Fruit fly (Drosophila melanogaster) whole organism, embryonic: ENCODE measurements around the gene Rad60.
A peak's percentile ranks its signal among the peaks of the same experiment; 100 is the strongest.

Source experiments
- Blimp-1 ChIP-seq: fragments of 200-800 bp; sonication (Bioruptor generic); optimal IDR thresholded peaks from 3 replicates; lab custom pipeline; 2018; ENCODE audit warnings: missing biosample characterization, missing genetic modification characterization, mild to moderate bottlenecking, moderate library complexity, missing genetic modification reagents
- C15 ChIP-seq: fragments of 200-800 bp; sonication (Bioruptor generic); IDR thresholded peaks from 3 replicates; pipeline ENCODE4 v1.3.6; 2022; ENCODE audit warnings: missing biosample characterization, missing genetic modification characterization
- CG11456 ChIP-seq: fragments of 200-800 bp; sonication (Bioruptor generic); IDR thresholded peaks from 3 replicates; pipeline ENCODE4 v1.3.6; 2022; ENCODE audit warnings: missing biosample characterization, missing genetic modification characterization
- CG11560 ChIP-seq: fragments of 200-800 bp; sonication (Bioruptor generic); IDR thresholded peaks from 3 replicates; pipeline ENCODE4 v1.3.6; 2022; ENCODE audit warnings: missing biosample characterization, missing genetic modification characterization
- CG12299 ChIP-seq: fragments of 200-800 bp; sonication (Bioruptor generic); optimal IDR thresholded peaks from 2 replicates; lab custom pipeline; 2018; ENCODE audit warnings: missing biosample characterization, mild to moderate bottlenecking, missing genetic modification characterization
- CG14965 ChIP-seq: fragments of 200-800 bp; sonication (Bioruptor generic); optimal IDR thresholded peaks from 2 replicates; lab custom pipeline; 2016; ENCODE audit warnings: missing biosample characterization, missing genetic modification characterization, borderline replicate concordance
- CG16813 ChIP-seq: fragments of 200-800 bp; sonication (Bioruptor generic); IDR thresholded peaks from 3 replicates; pipeline ENCODE4 v1.3.6; 2022; ENCODE audit warnings: missing biosample characterization, missing genetic modification characterization; ENCODE audit not compliant: partially characterized antibody
- CG2875 ChIP-seq: fragments of 200-800 bp; sonication (Bioruptor generic); optimal IDR thresholded peaks from 2 replicates; lab custom pipeline; 2017; ENCODE audit warnings: missing biosample characterization, mild to moderate bottlenecking, missing genetic modification characterization, missing genetic modification reagents
- CG2889 ChIP-seq: fragments of 200-800 bp; sonication (Bioruptor generic); IDR thresholded peaks from 3 replicates; pipeline ENCODE4 v1.3.6; 2022; ENCODE audit warnings: missing biosample characterization, missing genetic modification characterization
- CG30403 ChIP-seq: fragments of 200-800 bp; sonication (Bioruptor generic); optimal IDR thresholded peaks from 3 replicates; lab custom pipeline; 2016; ENCODE audit warnings: missing biosample characterization, missing genetic modification characterization
- CG3163 ChIP-seq: fragments of 200-800 bp; sonication (Bioruptor generic); optimal IDR thresholded peaks from 3 replicates; lab custom pipeline; 2016; ENCODE audit warnings: missing biosample characterization, missing genetic modification characterization
- CG3281 ChIP-seq: fragments of 200-800 bp; sonication (Bioruptor generic); optimal IDR thresholded peaks from 3 replicates; lab custom pipeline; 2017; ENCODE audit warnings: missing biosample characterization, mild to moderate bottlenecking, missing genetic modification characterization
- CG4282 ChIP-seq: fragments of 200-800 bp; sonication (Bioruptor generic); optimal IDR thresholded peaks from 2 replicates; lab custom pipeline; 2016; ENCODE audit warnings: missing biosample characterization, missing genetic modification characterization
- CG6175 ChIP-seq: fragments of 200-800 bp; sonication (Bioruptor generic); IDR thresholded peaks from 3 replicates; pipeline ENCODE4 v1.3.6; 2022; ENCODE audit warnings: missing biosample characterization, missing genetic modification characterization
- CG8089 ChIP-seq: fragments of 200-800 bp; sonication (Bioruptor generic); optimal IDR thresholded peaks from 3 replicates; lab custom pipeline; 2016; ENCODE audit warnings: missing biosample characterization, missing genetic modification characterization
- CG8765 ChIP-seq: fragments of 200-800 bp; sonication (Bioruptor generic); IDR thresholded peaks from 2 replicates; pipeline ENCODE4 v1.3.6; 2022; ENCODE audit warnings: missing biosample characterization, missing genetic modification characterization
- Doc2 ChIP-seq: fragments of 200-800 bp; sonication (Bioruptor generic); IDR thresholded peaks from 2 replicates; pipeline ENCODE4 v1.3.6; 2022; ENCODE audit warnings: missing biosample characterization, missing genetic modification characterization
- Dp ChIP-seq: fragments of 200-800 bp; sonication (Bioruptor generic); optimal IDR thresholded peaks from 2 replicates; lab custom pipeline; 2018; ENCODE audit warnings: missing biosample characterization, mild to moderate bottlenecking, missing genetic modification characterization, moderate library complexity
- E2f2 ChIP-seq: fragments of 200-800 bp; sonication (Bioruptor generic); IDR thresholded peaks from 2 replicates; pipeline ENCODE4 v1.3.6; 2022; ENCODE audit warnings: missing biosample characterization, missing genetic modification characterization
- ERR ChIP-seq: fragments of 200-800 bp; sonication (Bioruptor generic); optimal IDR thresholded peaks from 2 replicates; lab custom pipeline; 2016; ENCODE audit warnings: missing biosample characterization, missing genetic modification characterization
- GATAe ChIP-seq: fragments of 200-800 bp; sonication (Bioruptor generic); conservative IDR thresholded peaks from 2 replicates; pipeline ENCODE4 v1.3.6; 2022; ENCODE audit warnings: missing biosample characterization, missing genetic modification characterization
- HLH3B ChIP-seq: fragments of 200-800 bp; sonication (Bioruptor generic); IDR thresholded peaks from 2 replicates; pipeline ENCODE4 v1.3.6; 2022; ENCODE audit warnings: missing biosample characterization, missing genetic modification characterization
- Hmr ChIP-seq: fragments of 200-800 bp; sonication (Bioruptor generic); optimal IDR thresholded peaks from 3 replicates; lab custom pipeline; 2017; ENCODE audit warnings: mild to moderate bottlenecking, missing biosample characterization, missing genetic modification reagents, missing genetic modification characterization
- Lpt ChIP-seq: fragments of >200 bp; optimal IDR thresholded peaks from 2 replicates; lab custom pipeline; 2018; ENCODE audit warnings: missing biosample characterization, missing genetic modification characterization
- Meics ChIP-seq: fragments of 200-800 bp; sonication (Bioruptor generic); optimal IDR thresholded peaks from 2 replicates; lab custom pipeline; 2017; ENCODE audit warnings: missing biosample characterization, mild to moderate bottlenecking, missing genetic modification characterization
- NC2α ChIP-seq: fragments of 200-800 bp; sonication (Bioruptor generic); optimal IDR thresholded peaks from 2 replicates; lab custom pipeline; 2016; ENCODE audit warnings: missing biosample characterization, missing genetic modification characterization
- NC2β ChIP-seq: fragments of 200-800 bp; sonication (Bioruptor generic); optimal IDR thresholded peaks from 2 replicates; lab custom pipeline; 2016; ENCODE audit warnings: missing biosample characterization, missing genetic modification characterization
- Side ChIP-seq: fragments of 200-800 bp; sonication (Bioruptor generic); optimal IDR thresholded peaks from 2 replicates; lab custom pipeline; 2016; ENCODE audit warnings: missing biosample characterization, missing genetic modification characterization
- Spps ChIP-seq: fragments of 200-800 bp; sonication (Bioruptor generic); optimal IDR thresholded peaks from 2 replicates; lab custom pipeline; 2018; ENCODE audit warnings: missing biosample characterization, mild to moderate bottlenecking, missing genetic modification characterization
- Trl ChIP-seq, 3 experiments: fragments of >200 bp in 2 of 3; fragments of 200-800 bp in 1 of 3; sonication (Bioruptor generic) in 1 of 3; optimal IDR thresholded peaks; 2 replicates in 1 of 3; 3 replicates in 2 of 3; lab custom pipeline; 2016 to 2017; ENCODE audit warnings: missing biosample characterization in 1 of 3, missing genetic modification characterization in 1 of 3
- chinmo ChIP-seq: fragments of 200-800 bp; sonication (Bioruptor generic); IDR thresholded peaks from 4 replicates; pipeline ENCODE4 v1.3.6; 2022; ENCODE audit warnings: missing biosample characterization, missing genetic modification characterization; ENCODE audit not compliant: partially characterized antibody
- chn ChIP-seq: fragments of 200-800 bp; sonication (Bioruptor generic); optimal IDR thresholded peaks from 2 replicates; lab custom pipeline; 2016; ENCODE audit warnings: missing biosample characterization, missing genetic modification characterization
- cwo ChIP-seq: fragments of 200-800 bp; sonication (Bioruptor generic); optimal IDR thresholded peaks from 3 replicates; lab custom pipeline; 2017; ENCODE audit warnings: missing biosample characterization, missing genetic modification characterization, mild to moderate bottlenecking, moderate library complexity, missing genetic modification reagents
- dan ChIP-seq: fragments of 200-800 bp; sonication (Bioruptor generic); IDR thresholded peaks from 2 replicates; pipeline ENCODE4 v1.3.6; 2022; ENCODE audit warnings: missing biosample characterization, missing genetic modification characterization
- dm ChIP-seq: fragments of 200-800 bp; sonication (Bioruptor generic); optimal IDR thresholded peaks from 3 replicates; lab custom pipeline; 2016; ENCODE audit warnings: missing biosample characterization, missing genetic modification characterization
- ewg ChIP-seq: fragments of 200-800 bp; sonication (Bioruptor generic); optimal IDR thresholded peaks from 3 replicates; lab custom pipeline; 2017; ENCODE audit warnings: mild to moderate bottlenecking, missing biosample characterization, missing genetic modification reagents, missing genetic modification characterization
- fu2 ChIP-seq: fragments of 200-800 bp; sonication (Bioruptor generic); optimal IDR thresholded peaks from 2 replicates; lab custom pipeline; 2016; ENCODE audit warnings: missing biosample characterization, missing genetic modification characterization
- grn ChIP-seq: fragments of 200-800 bp; sonication (Bioruptor generic); optimal IDR thresholded peaks from 3 replicates; lab custom pipeline; 2017; ENCODE audit warnings: missing biosample characterization, missing genetic modification characterization
- gt ChIP-seq: fragments of 200-800 bp; sonication (Bioruptor generic); IDR thresholded peaks from 2 replicates; pipeline ENCODE4 v1.3.6; 2022; ENCODE audit warnings: missing biosample characterization, missing genetic modification characterization
- inv ChIP-seq: fragments of 200-800 bp; sonication (Bioruptor generic); IDR thresholded peaks from 2 replicates; pipeline ENCODE4 v1.3.6; 2022; ENCODE audit warnings: missing biosample characterization, missing genetic modification characterization; ENCODE audit not compliant: partially characterized antibody
- kni ChIP-seq: fragments of 200-800 bp; sonication (Bioruptor generic); optimal IDR thresholded peaks from 3 replicates; lab custom pipeline; 2017; ENCODE audit warnings: mild to moderate bottlenecking, missing biosample characterization, missing genetic modification reagents, missing genetic modification characterization
- pzg ChIP-seq: fragments of 200-800 bp; sonication (Bioruptor generic); optimal IDR thresholded peaks from 3 replicates; lab custom pipeline; 2018; ENCODE audit warnings: missing biosample characterization, mild to moderate bottlenecking, missing genetic modification characterization, moderate library complexity
- sqz ChIP-seq: fragments of 200-800 bp; sonication (Bioruptor generic); optimal IDR thresholded peaks from 3 replicates; lab custom pipeline; 2018; ENCODE audit warnings: missing biosample characterization, mild to moderate bottlenecking, missing genetic modification characterization
- stwl ChIP-seq: fragments of 200-800 bp; sonication (Bioruptor generic); optimal IDR thresholded peaks from 3 replicates; lab custom pipeline; 2018; ENCODE audit warnings: missing biosample characterization, mild to moderate bottlenecking, missing genetic modification characterization, moderate library complexity
- tgo ChIP-seq: fragments of 200-800 bp; sonication (Bioruptor generic); IDR thresholded peaks from 3 replicates; pipeline ENCODE4 v1.3.6; 2022; ENCODE audit warnings: missing biosample characterization, missing genetic modification characterization
- tll ChIP-seq, 2 experiments: fragments of 200-800 bp in 1 of 2; fragments of >200 bp in 1 of 2; sonication (Bioruptor generic) in 1 of 2; optimal IDR thresholded peaks; 2 replicates each; lab custom pipeline; 2017 to 2019; ENCODE audit warnings: missing biosample characterization in 2 of 2, missing genetic modification characterization in 2 of 2, mild to moderate bottlenecking in 1 of 2, moderate library complexity in 1 of 2
- trem ChIP-seq: fragments of 200-800 bp; optimal IDR thresholded peaks from 3 replicates; lab custom pipeline; 2019; ENCODE audit warnings: missing biosample characterization, mild to moderate bottlenecking, missing genetic modification characterization, moderate library complexity
- ttk ChIP-seq: fragments of 200-800 bp; sonication (Bioruptor generic); IDR thresholded peaks from 2 replicates; pipeline ENCODE4 v2.1.2; 2022; ENCODE audit warnings: missing biosample characterization, missing genetic modification characterization
- z ChIP-seq: fragments of 200-800 bp; sonication (Bioruptor generic); IDR thresholded peaks from 3 replicates; pipeline ENCODE4 v1.3.6; 2022; ENCODE audit warnings: missing biosample characterization, missing genetic modification characterization

Rad60 gene

DNA sequence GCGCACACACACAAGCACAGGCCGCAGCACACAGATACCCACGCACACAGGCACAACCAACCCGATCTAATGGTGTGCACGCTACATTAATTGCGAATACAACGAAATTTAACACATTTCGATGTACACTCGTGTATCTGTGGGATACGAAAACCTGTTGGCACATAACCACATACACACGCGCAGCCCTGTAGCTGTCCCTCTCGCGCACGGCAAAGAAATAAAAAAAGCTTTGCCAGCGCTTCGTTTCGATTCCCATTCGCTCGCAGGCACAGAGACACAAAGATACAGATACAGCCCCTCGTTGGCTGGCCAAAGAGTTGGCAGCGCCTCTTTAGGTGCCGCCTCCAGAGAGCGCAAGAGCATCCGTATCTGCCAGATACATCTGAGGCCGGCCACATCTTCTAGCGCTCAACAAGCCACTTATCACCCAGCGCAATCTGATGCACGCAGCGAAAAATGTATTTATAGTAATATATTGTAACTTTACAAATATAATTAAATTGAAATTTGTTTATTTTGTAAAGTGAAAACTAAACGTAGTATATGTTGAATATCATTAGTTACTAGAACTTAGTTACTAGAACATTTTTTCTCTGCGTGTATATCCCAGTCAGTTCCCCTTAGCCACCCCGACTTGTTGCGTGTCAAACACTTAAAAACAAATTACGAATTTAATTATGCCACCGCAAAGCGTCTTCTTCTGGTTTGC is 41.9 kb upstream of the Rad60 start (continued):
- peak; percentile 33 for TF ChIP-seq Spps (tag; lab: Kevin White, UChicago)
- peak; percentile 58 for TF ChIP-seq CG30403 (GFP tag; lab: Kevin White, UChicago)
- no peak for TF ChIP-seq Dp
- no peak for TF ChIP-seq cwo (GFP tag; lab: Kevin White, UChicago)
- TF ChIP-seq z (GFP tag; lab: Robert Waterston, UW), result 0 out of 3 replicates have a peak, but pooled peaks have one; percentile 48
- no peak for TF ChIP-seq CG14965 (GFP tag; lab: Kevin White, UChicago)
- TF ChIP-seq Trl (optimal IDR thresholded peaks at IDR 0.05; lab: Kevin White, UChicago), result peak; percentile 35 to 59
- TF ChIP-seq Trl (GFP tag; optimal IDR thresholded peaks at IDR 0.05; lab: Kevin White, UChicago), result no peak
- TF ChIP-seq kni (GFP tag; lab: Kevin White, UChicago), result peak; percentile 23
- TF ChIP-seq NC2β, result no peak
- TF ChIP-seq C15 (GFP tag; lab: Robert Waterston, UW), result no peak
- TF ChIP-seq NC2α (GFP tag; lab: Kevin White, UChicago), result no peak
- TF ChIP-seq E2f2 (GFP tag; lab: Robert Waterston, UW), result peak; percentile 46; the same call in 1 of the 2 replicates
- TF ChIP-seq dan (GFP tag; lab: Robert Waterston, UW), result no peak
- TF ChIP-seq grn, result peak; percentile 93
- no peak for TF ChIP-seq CG16813 (GFP tag; lab: Robert Waterston, UW)
- no peak; the same call in 1 of the 2 replicates for TF ChIP-seq CG8765 (GFP tag; lab: Robert Waterston, UW)
- peak; percentile 51 for TF ChIP-seq trem (tag; lab: Kevin White, UChicago)
- no peak for TF ChIP-seq fu2 (GFP tag; lab: Kevin White, UChicago)
- TF ChIP-seq Meics (GFP tag; lab: Kevin White, UChicago), result peak; percentile 11
- no peak for TF ChIP-seq GATAe (GFP tag; lab: Robert Waterston, UW)
- no peak for TF ChIP-seq Doc2
- no peak for TF ChIP-seq dm (GFP tag; lab: Kevin White, UChicago)
- no peak for TF ChIP-seq tll (GFP tag; optimal IDR thresholded peaks at IDR 0.05; lab: Kevin White, UChicago)
- TF ChIP-seq CG3163 (GFP tag; lab: Kevin White, UChicago), result no peak
- TF ChIP-seq tgo (GFP tag; lab: Robert Waterston, UW), result peak; percentile 70
- TF ChIP-seq CG6175 (GFP tag; lab: Robert Waterston, UW), result no peak
- 0 out of 3 replicates have a peak, but pooled peaks have one; percentile 46 for TF ChIP-seq CG11456 (GFP tag; lab: Robert Waterston, UW)
- no peak for TF ChIP-seq Side (GFP tag; lab: Kevin White, UChicago)
- no peak for TF ChIP-seq Hmr (GFP tag; lab: Kevin White, UChicago)
- no peak for TF ChIP-seq CG2889 (GFP tag; lab: Robert Waterston, UW)
- TF ChIP-seq CG4282 (GFP tag; lab: Kevin White, UChicago), result peak; percentile 15
- no peak for TF ChIP-seq Lpt (GFP tag; lab: Kevin White, UChicago)
- TF ChIP-seq CG8089 (GFP tag; lab: Kevin White, UChicago), result no peak
- peak; percentile 72 for TF ChIP-seq ttk (GFP tag; lab: Robert Waterston, UW)
- no peak for TF ChIP-seq pzg (GFP tag; lab: Kevin White, UChicago)
- no peak for TF ChIP-seq stwl (tag; lab: Kevin White, UChicago)
- peak; percentile 87; the same call in 2 of the 4 replicates for TF ChIP-seq chinmo (GFP tag; lab: Robert Waterston, UW)
- peak; percentile 65 for TF ChIP-seq Blimp-1 (GFP tag; lab: Kevin White, UChicago)
- TF ChIP-seq CG2875, result peak; percentile 45
- TF ChIP-seq HLH3B (GFP tag; lab: Robert Waterston, UW), result peak; percentile 71
- no peak for TF ChIP-seq gt (GFP tag; lab: Robert Waterston, UW)
- peak; percentile 9 for TF ChIP-seq chn
- no peak for TF ChIP-seq CG11560 (tag; lab: Robert Waterston, UW)
- TF ChIP-seq CG12299 (tag; lab: Kevin White, UChicago), result no peak
- TF ChIP-seq inv (GFP tag; lab: Robert Waterston, UW), result no peak
- peak; percentile 9 for TF ChIP-seq ewg
- peak; percentile 48 for TF ChIP-seq sqz
- TF ChIP-seq ERR, result no peak
- no peak for TF ChIP-seq CG3281 (GFP tag; lab: Kevin White, UChicago)
